Fruit fly (Drosophila melanogaster): ENCODE measurements around the gene CG11403.

CG11403 gene

DNA sequence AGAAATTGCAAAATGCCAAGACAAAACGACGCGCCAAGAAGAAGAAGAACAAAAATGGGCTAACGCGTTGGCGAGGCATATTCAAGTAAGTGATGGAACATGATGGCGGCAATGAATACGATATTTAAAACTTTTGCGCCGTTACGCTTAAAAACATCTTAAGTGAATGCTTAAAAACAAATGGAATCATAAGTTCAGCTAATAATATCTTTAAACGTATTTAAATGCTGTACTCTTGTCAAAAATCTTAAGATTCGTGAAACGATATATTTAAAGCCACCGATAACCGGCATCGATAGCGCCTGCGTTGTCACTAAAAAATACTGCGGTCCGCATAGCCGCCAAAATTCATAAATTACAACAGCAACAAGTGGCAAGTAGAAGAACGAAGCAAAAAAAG, at the start of gene CG11403 (continued):
- no peak for TF ChIP-seq cwo (GFP tag; optimal IDR thresholded peaks at IDR 0.05)
- TF ChIP-seq Trl (optimal IDR thresholded peaks at IDR 0.05) = no peak
- no peak for TF ChIP-seq Trl (GFP tag; optimal IDR thresholded peaks at IDR 0.05)
- no peak for TF ChIP-seq Awh (GFP tag; IDR thresholded peaks at IDR 0.05)
- TF ChIP-seq inv (GFP tag; IDR thresholded peaks at IDR 0.05; ENCODE audit: partially characterized antibody) = peak; percentile 81
- peak; percentile 79 for TF ChIP-seq vnd (GFP tag; IDR thresholded peaks at IDR 0.05; ENCODE audit: partially characterized antibody)
- no peak for TF ChIP-seq CG15601 (tag; optimal IDR thresholded peaks at IDR 0.05)
- no peak for TF ChIP-seq jigr1 (GFP tag; IDR thresholded peaks at IDR 0.05)
- no peak for TF ChIP-seq CG6175 (GFP tag; IDR thresholded peaks at IDR 0.05)
- TF ChIP-seq GATAe (GFP tag; conservative IDR thresholded peaks at IDR 0.05) = no peak
- peak; percentile 55 for TF ChIP-seq bbx (GFP tag; IDR thresholded peaks at IDR 0.05; ENCODE audit: partially characterized antibody)
- TF ChIP-seq ac (GFP tag; optimal IDR thresholded peaks at IDR 0.05) = no peak
- no peak for TF ChIP-seq CG18764 (GFP tag; optimal IDR thresholded peaks at IDR 0.05)
- peak; percentile 73; the same call in 1 of the 3 replicates for TF ChIP-seq Opbp (GFP tag; IDR thresholded peaks at IDR 0.05; ENCODE audit: partially characterized antibody)
- peak; percentile 3 for TF ChIP-seq CG13424 (tag; optimal IDR thresholded peaks at IDR 0.05)
- no peak for TF ChIP-seq CG17328 (GFP tag; IDR thresholded peaks at IDR 0.05)
- TF ChIP-seq CG2202 (tag; optimal IDR thresholded peaks at IDR 0.05) = no peak
- TF ChIP-seq Pdp1 (GFP tag; optimal IDR thresholded peaks at IDR 0.05) = peak in 1 of 2 experiments; percentile 37
- TF ChIP-seq CG32772 (GFP tag; IDR thresholded peaks at IDR 0.05) = no peak
- no peak for TF ChIP-seq seq (GFP tag; IDR thresholded peaks at IDR 0.05)
- TF ChIP-seq CG12744 (GFP tag; optimal IDR thresholded peaks at IDR 0.05) = no peak
- peak; percentile 49 for TF ChIP-seq Ets65A (GFP tag)
- TF ChIP-seq HLH4C (GFP tag; IDR thresholded peaks at IDR 0.05; ENCODE audit: partially characterized antibody) = peak; percentile 77
- TF ChIP-seq Bteb2 (GFP tag; optimal IDR thresholded peaks at IDR 0.05) = no peak
- TF ChIP-seq CG14050 (GFP tag; IDR thresholded peaks at IDR 0.05) = no peak
- peak; percentile 32 for TF ChIP-seq Nf-YC (tag; optimal IDR thresholded peaks at IDR 0.05)
- TF ChIP-seq ttk (GFP tag; IDR thresholded peaks at IDR 0.05) = no peak
- no peak for TF ChIP-seq insv (GFP tag; optimal IDR thresholded peaks at IDR 0.05)
- no peak for TF ChIP-seq Sox102F (GFP tag; optimal IDR thresholded peaks at IDR 0.05)
- no peak for TF ChIP-seq al (GFP tag; IDR thresholded peaks at IDR 0.05)
- TF ChIP-seq CG1647 (GFP tag; optimal IDR thresholded peaks at IDR 0.05) = no peak
- no peak for TF ChIP-seq Usf (GFP tag; optimal IDR thresholded peaks at IDR 0.05)
- TF ChIP-seq CG3407 (GFP tag; optimal IDR thresholded peaks at IDR 0.05) = no peak
- TF ChIP-seq ewg (GFP tag; optimal IDR thresholded peaks at IDR 0.05) = peak; percentile 17
- TF ChIP-seq CG12155 (GFP tag; optimal IDR thresholded peaks at IDR 0.05) = no peak
- peak; percentile 83 for TF ChIP-seq CG2129 (GFP tag; IDR thresholded peaks at IDR 0.05; ENCODE audit: partially characterized antibody)
- TF ChIP-seq CG32532 (GFP tag; IDR thresholded peaks at IDR 0.05) = no peak
- no peak for TF ChIP-seq pum (GFP tag; optimal IDR thresholded peaks at IDR 0.05)
- TF ChIP-seq Fer2 (tag; optimal IDR thresholded peaks at IDR 0.05) = no peak
- no peak for TF ChIP-seq bsh (GFP tag; optimal IDR thresholded peaks at IDR 0.05)
- peak; percentile 83 for TF ChIP-seq phol (tag; optimal IDR thresholded peaks at IDR 0.05)
- TF ChIP-seq CG6254 (GFP tag; optimal IDR thresholded peaks at IDR 0.05) = no peak
- TF ChIP-seq CG14965 (GFP tag; optimal IDR thresholded peaks at IDR 0.05; ENCODE audit: borderline replicate concordance) = no peak
- TF ChIP-seq CG11456 (GFP tag; IDR thresholded peaks at IDR 0.05) = no peak
- TF ChIP-seq Taf1 (GFP tag; IDR thresholded peaks at IDR 0.05) = no peak
- TF ChIP-seq dysf (GFP tag; IDR thresholded peaks at IDR 0.05) = no peak
- TF ChIP-seq HmgZ (tag; optimal IDR thresholded peaks at IDR 0.05) = no peak
- TF ChIP-seq cato (GFP tag; optimal IDR thresholded peaks at IDR 0.05; ENCODE audit: borderline replicate concordance) = no peak
- no peak for TF ChIP-seq Oaz (GFP tag; IDR thresholded peaks at IDR 0.05)
- TF ChIP-seq abd-A (tag; optimal IDR thresholded peaks at IDR 0.05) = no peak
- peak; percentile 58 for TF ChIP-seq Ets97D (GFP tag; optimal IDR thresholded peaks at IDR 0.05)
